Fruit fly (Drosophila melanogaster): ENCODE data around the gene tara.

dm6 chr3R:16238016-16238710 is 12.7 kb downstream of the tara start:
- TF ChIP-seq CG33017 (tag; optimal IDR thresholded peaks at IDR 0.05): no peak
- no peak for TF ChIP-seq toe (GFP tag; optimal IDR thresholded peaks at IDR 0.05)
- TF ChIP-seq CG7045 (GFP tag; optimal IDR thresholded peaks at IDR 0.05): no peak
- no peak for TF ChIP-seq bab1 (GFP tag; optimal IDR thresholded peaks at IDR 0.05)
- no peak for TF ChIP-seq Clk (GFP tag; optimal IDR thresholded peaks at IDR 0.05)
- no peak for TF ChIP-seq kay (GFP tag; ENCODE audit: borderline replicate concordance)
- TF ChIP-seq CG5204 (GFP tag; optimal IDR thresholded peaks at IDR 0.05): no peak
- no peak for TF ChIP-seq CG7101 (tag; optimal IDR thresholded peaks at IDR 0.05)
